Fruit fly (Drosophila melanogaster) whole organism, embryonic: ENCODE results near the gene CG42671.

Experiments used
- Awh ChIP-seq: fragments of 200-800 bp; sonication (Bioruptor generic); IDR thresholded peaks from 2 replicates; pipeline ENCODE4, ENCODE4 v1.3.6; 2022; ENCODE audit warnings: missing biosample characterization, missing genetic modification characterization
- Blimp-1 ChIP-seq: fragments of 200-800 bp; sonication (Bioruptor generic); optimal IDR thresholded peaks from 3 replicates; lab custom pipeline; 2018; ENCODE audit warnings: missing biosample characterization, missing genetic modification characterization, mild to moderate bottlenecking, moderate library complexity, missing genetic modification reagents
- CG10209 ChIP-seq: fragments of 200-800 bp; sonication (Bioruptor generic); optimal IDR thresholded peaks from 3 replicates; lab custom pipeline; 2017; ENCODE audit warnings: missing biosample characterization, mild to moderate bottlenecking, missing genetic modification characterization, missing genetic modification reagents
- CG11456 ChIP-seq: fragments of 200-800 bp; sonication (Bioruptor generic); IDR thresholded peaks from 3 replicates; pipeline ENCODE4 v1.3.6; 2022; ENCODE audit warnings: missing biosample characterization, missing genetic modification characterization
- CG13123 ChIP-seq: fragments of 200-800 bp; sonication (Bioruptor generic); optimal IDR thresholded peaks from 2 replicates; lab custom pipeline; 2016; ENCODE audit warnings: missing biosample characterization, missing genetic modification characterization
- CG13624 ChIP-seq: fragments of 200-800 bp; sonication (Bioruptor generic); optimal IDR thresholded peaks from 2 replicates; lab custom pipeline; 2016; ENCODE audit warnings: missing biosample characterization, missing genetic modification characterization
- CG14050 ChIP-seq: fragments of 200-800 bp; sonication (Bioruptor generic); IDR thresholded peaks from 3 replicates; pipeline ENCODE4 v1.3.6; 2022; ENCODE audit warnings: missing biosample characterization, missing genetic modification characterization
- CG15269 ChIP-seq: fragments of 200-800 bp; sonication (Bioruptor generic); optimal IDR thresholded peaks from 2 replicates; lab custom pipeline; 2018; ENCODE audit warnings: missing biosample characterization, mild to moderate bottlenecking, missing genetic modification characterization, moderate library complexity
- CG15696 ChIP-seq: fragments of 200-800 bp; sonication (Bioruptor generic); optimal IDR thresholded peaks from 2 replicates; lab custom pipeline; 2019; ENCODE audit warnings: missing biosample characterization, mild to moderate bottlenecking, missing genetic modification characterization, moderate library complexity
- CG1602 ChIP-seq: fragments of 200-800 bp; sonication (Bioruptor generic); optimal IDR thresholded peaks from 3 replicates; lab custom pipeline; 2016; ENCODE audit warnings: missing biosample characterization, missing genetic modification characterization
- CG16813 ChIP-seq: fragments of 200-800 bp; sonication (Bioruptor generic); IDR thresholded peaks from 3 replicates; pipeline ENCODE4 v1.3.6; 2022; ENCODE audit warnings: missing biosample characterization, missing genetic modification characterization; ENCODE audit not compliant: partially characterized antibody
- CG17186 ChIP-seq: fragments of 200-800 bp; sonication (Bioruptor generic); optimal IDR thresholded peaks from 3 replicates; lab custom pipeline; 2017; ENCODE audit warnings: missing biosample characterization, missing genetic modification reagents, missing genetic modification characterization
- CG17359 ChIP-seq: fragments of 200-800 bp; sonication (Bioruptor generic); optimal IDR thresholded peaks from 3 replicates; lab custom pipeline; 2018; ENCODE audit warnings: missing biosample characterization, mild to moderate bottlenecking, missing genetic modification characterization, moderate library complexity
- CG17385 ChIP-seq: fragments of 200-800 bp; sonication (Bioruptor generic); optimal IDR thresholded peaks from 3 replicates; lab custom pipeline; 2018; ENCODE audit warnings: missing biosample characterization, mild to moderate bottlenecking, missing genetic modification characterization
- CG2116 ChIP-seq: fragments of 200-800 bp; sonication (Bioruptor generic); optimal IDR thresholded peaks from 3 replicates; lab custom pipeline; 2018; ENCODE audit warnings: missing biosample characterization, mild to moderate bottlenecking, missing genetic modification characterization
- CG2199 ChIP-seq: fragments of 200-800 bp; sonication (Bioruptor generic); IDR thresholded peaks from 3 replicates; pipeline ENCODE4 v1.3.6; 2022; ENCODE audit warnings: missing biosample characterization, missing genetic modification characterization
- CG2875 ChIP-seq: fragments of 200-800 bp; sonication (Bioruptor generic); optimal IDR thresholded peaks from 2 replicates; lab custom pipeline; 2017; ENCODE audit warnings: missing biosample characterization, mild to moderate bottlenecking, missing genetic modification characterization, missing genetic modification reagents
- CG31224 ChIP-seq: fragments of 200-800 bp; sonication (Bioruptor generic); IDR thresholded peaks from 2 replicates; pipeline ENCODE4 v1.3.6; 2022; ENCODE audit warnings: missing biosample characterization, missing genetic modification characterization
- CG34422 ChIP-seq: fragments of 200-800 bp; sonication (Bioruptor generic); IDR thresholded peaks from 3 replicates; pipeline ENCODE4 v1.3.6; 2022; ENCODE audit warnings: missing biosample characterization, missing genetic modification characterization
- CG4282 ChIP-seq: fragments of 200-800 bp; sonication (Bioruptor generic); optimal IDR thresholded peaks from 2 replicates; lab custom pipeline; 2016; ENCODE audit warnings: missing biosample characterization, missing genetic modification characterization
- CG4707 ChIP-seq: fragments of 200-800 bp; sonication (Bioruptor generic); optimal IDR thresholded peaks from 2 replicates; lab custom pipeline; 2018; ENCODE audit warnings: missing biosample characterization, mild to moderate bottlenecking, missing genetic modification characterization, moderate library complexity
- CG7271 ChIP-seq: fragments of 200-800 bp; sonication (Bioruptor generic); optimal IDR thresholded peaks from 2 replicates; lab custom pipeline; 2018; ENCODE audit warnings: missing biosample characterization, mild to moderate bottlenecking, missing genetic modification characterization, moderate library complexity
- CG7745 ChIP-seq: fragments of 200-800 bp; sonication (Bioruptor generic); optimal IDR thresholded peaks from 2 replicates; lab custom pipeline; 2018; ENCODE audit warnings: missing biosample characterization, mild to moderate bottlenecking, missing genetic modification characterization, moderate library complexity
- CG7928 ChIP-seq: fragments of 200-800 bp; sonication (Bioruptor generic); optimal IDR thresholded peaks from 2 replicates; lab custom pipeline; 2017; ENCODE audit warnings: missing biosample characterization, mild to moderate bottlenecking, missing genetic modification characterization
- CG8388 ChIP-seq: fragments of 200-800 bp; sonication (Bioruptor generic); optimal IDR thresholded peaks from 2 replicates; lab custom pipeline; 2019; ENCODE audit warnings: missing biosample characterization, mild to moderate bottlenecking, missing genetic modification characterization, moderate library complexity
- E2f1 ChIP-seq: fragments of 200-800 bp; sonication (Bioruptor generic); IDR thresholded peaks from 2 replicates; pipeline ENCODE4 v1.3.6; 2022; ENCODE audit warnings: missing biosample characterization, missing genetic modification characterization
- ERR ChIP-seq: fragments of 200-800 bp; sonication (Bioruptor generic); optimal IDR thresholded peaks from 2 replicates; lab custom pipeline; 2016; ENCODE audit warnings: missing biosample characterization, missing genetic modification characterization
- Fer1 ChIP-seq: fragments of 200-800 bp; sonication (Bioruptor generic); optimal IDR thresholded peaks from 2 replicates; lab custom pipeline; 2017; ENCODE audit warnings: missing biosample characterization, mild to moderate bottlenecking, missing genetic modification characterization
- Fer3 ChIP-seq: fragments of 200-800 bp; sonication (Bioruptor generic); optimal IDR thresholded peaks from 2 replicates; lab custom pipeline; 2018; ENCODE audit warnings: missing biosample characterization, mild to moderate bottlenecking, missing genetic modification characterization, moderate library complexity
- Gug ChIP-seq: fragments of 200-800 bp; sonication (Bioruptor generic); IDR thresholded peaks from 4 replicates; pipeline ENCODE4 v1.3.6; 2022; ENCODE audit warnings: missing biosample characterization, missing genetic modification characterization
- HLH3B ChIP-seq: fragments of 200-800 bp; sonication (Bioruptor generic); IDR thresholded peaks from 2 replicates; pipeline ENCODE4 v1.3.6; 2022; ENCODE audit warnings: missing biosample characterization, missing genetic modification characterization
- HLH54F ChIP-seq: fragments of 200-800 bp; sonication (Bioruptor generic); optimal IDR thresholded peaks from 3 replicates; lab custom pipeline; 2016; ENCODE audit warnings: missing biosample characterization, missing genetic modification characterization
- HLHmδ ChIP-seq: fragments of 200-800 bp; sonication (Bioruptor generic); optimal IDR thresholded peaks from 2 replicates; lab custom pipeline; 2018; ENCODE audit warnings: missing biosample characterization, mild to moderate bottlenecking, missing genetic modification characterization, moderate library complexity
- Oaz ChIP-seq: fragments of 200-800 bp; sonication (Bioruptor generic); IDR thresholded peaks from 2 replicates; pipeline ENCODE4 v1.3.6; 2022; ENCODE audit warnings: missing biosample characterization, missing genetic modification characterization
- Oli ChIP-seq: fragments of 200-800 bp; sonication (Bioruptor generic); optimal IDR thresholded peaks from 2 replicates; lab custom pipeline; 2018; ENCODE audit warnings: missing biosample characterization, mild to moderate bottlenecking, missing genetic modification characterization, moderate library complexity
- Pdp1 ChIP-seq, 2 experiments: fragments of 200-800 bp; sonication (Bioruptor generic); optimal IDR thresholded peaks; 3 replicates each; lab custom pipeline; 2016; ENCODE audit warnings: missing biosample characterization in 2 of 2, missing genetic modification characterization in 2 of 2, mild to moderate bottlenecking in 1 of 2, moderate library complexity in 1 of 2
- Poxn ChIP-seq: fragments of 200-800 bp; sonication (Bioruptor generic); IDR thresholded peaks from 2 replicates; pipeline ENCODE4 v1.3.6; 2022; ENCODE audit warnings: missing biosample characterization, missing genetic modification characterization
- Tbp ChIP-seq: fragments of >200 bp; optimal IDR thresholded peaks from 2 replicates; lab custom pipeline; 2018; ENCODE audit warnings: missing biosample characterization, missing genetic modification characterization
- abd-A ChIP-seq: fragments of 200-800 bp; sonication (Bioruptor generic); optimal IDR thresholded peaks from 3 replicates; lab custom pipeline; 2019; ENCODE audit warnings: missing biosample characterization, mild to moderate bottlenecking, missing genetic modification characterization, moderate library complexity
- ara ChIP-seq: fragments of 200-800 bp; sonication (Bioruptor generic); IDR thresholded peaks from 2 replicates; pipeline ENCODE4 v1.3.6; 2022; ENCODE audit warnings: missing biosample characterization, missing genetic modification characterization
- croc ChIP-seq: fragments of 200-800 bp; sonication (Bioruptor generic); conservative IDR thresholded peaks from 3 replicates; pipeline ENCODE4 v1.3.6; 2022; ENCODE audit warnings: missing biosample characterization, missing genetic modification characterization
- crol ChIP-seq: fragments of 200-800 bp; sonication (Bioruptor generic); IDR thresholded peaks from 2 replicates; pipeline ENCODE4 v1.3.6; 2022; ENCODE audit warnings: missing biosample characterization, missing genetic modification characterization
- luna ChIP-seq: fragments of 200-800 bp; sonication (Bioruptor generic); optimal IDR thresholded peaks from 2 replicates; lab custom pipeline; 2016; ENCODE audit warnings: missing biosample characterization, missing genetic modification characterization
- mirr ChIP-seq: fragments of 200-800 bp; sonication (Bioruptor generic); optimal IDR thresholded peaks from 3 replicates; lab custom pipeline; 2018; ENCODE audit warnings: missing biosample characterization, mild to moderate bottlenecking, missing genetic modification characterization
- odd ChIP-seq: fragments of 200-800 bp; sonication (Bioruptor generic); optimal IDR thresholded peaks from 2 replicates; lab custom pipeline; 2017; ENCODE audit warnings: missing biosample characterization, mild to moderate bottlenecking, missing genetic modification characterization
- phol ChIP-seq: fragments of 200-800 bp; sonication (Bioruptor generic); optimal IDR thresholded peaks from 3 replicates; lab custom pipeline; 2018; ENCODE audit warnings: missing biosample characterization, mild to moderate bottlenecking, missing genetic modification characterization, moderate library complexity
- psq ChIP-seq: fragments of 200-800 bp; sonication (Bioruptor generic); optimal IDR thresholded peaks from 2 replicates; lab custom pipeline; 2017; ENCODE audit warnings: missing biosample characterization, missing genetic modification characterization
- schlank ChIP-seq: fragments of 200-800 bp; sonication (Bioruptor generic); optimal IDR thresholded peaks from 2 replicates; lab custom pipeline; 2018; ENCODE audit warnings: missing biosample characterization, mild to moderate bottlenecking, missing genetic modification characterization
- slbo ChIP-seq: fragments of 200-800 bp; sonication (Bioruptor generic); IDR thresholded peaks from 2 replicates; pipeline ENCODE4 v1.3.6; 2022; ENCODE audit warnings: missing biosample characterization, missing genetic modification characterization
- tin ChIP-seq: fragments of 200-800 bp; sonication (Bioruptor generic); optimal IDR thresholded peaks from 3 replicates; lab custom pipeline; 2016; ENCODE audit warnings: missing biosample characterization, missing genetic modification characterization
- wek ChIP-seq: fragments of 200-800 bp; sonication (Bioruptor generic); optimal IDR thresholded peaks from 3 replicates; lab custom pipeline; 2018; ENCODE audit warnings: missing biosample characterization, mild to moderate bottlenecking, missing genetic modification characterization, moderate library complexity
- yki ChIP-seq: fragments of >200 bp; optimal IDR thresholded peaks from 3 replicates; lab custom pipeline; 2018

Gene CG42671

dm6 chr3L:11210517-11210916 is 3.8 kb upstream of the CG42671 start, which contains the start of the genes Ube3a and CG7600 (continued):
- TF ChIP-seq HLH3B = no peak
- TF ChIP-seq ERR (GFP tag; lab: Kevin White, UChicago) = no peak
- TF ChIP-seq CG10209 = peak; percentile 5
- peak in 1 of 2 experiments; percentile 83 for TF ChIP-seq Pdp1 (GFP tag; optimal IDR thresholded peaks at IDR 0.05; lab: Kevin White, UChicago)
- TF ChIP-seq wek = no peak
- peak; percentile 94 for TF ChIP-seq CG2116
- peak; percentile 24 for TF ChIP-seq HLH54F
- TF ChIP-seq CG11456 (GFP tag; lab: Robert Waterston, UW) = no peak
- peak; percentile 75 for TF ChIP-seq CG17359
- TF ChIP-seq E2f1 (GFP tag; lab: Robert Waterston, UW) = no peak; the same call in 1 of the 2 replicates
- no peak for TF ChIP-seq CG15696 (tag; lab: Kevin White, UChicago)
- no peak for TF ChIP-seq odd
- TF ChIP-seq crol (GFP tag; lab: Robert Waterston, UW) = no peak
- TF ChIP-seq Oaz (GFP tag; lab: Robert Waterston, UW) = no peak
- TF ChIP-seq tin (GFP tag; lab: Kevin White, UChicago) = peak; percentile 28
- no peak for TF ChIP-seq CG7271 (tag; lab: Kevin White, UChicago)
- TF ChIP-seq ara (GFP tag; lab: Robert Waterston, UW) = no peak
- TF ChIP-seq CG34422 (GFP tag; lab: Robert Waterston, UW) = no peak
- no peak for TF ChIP-seq CG7745 (tag; lab: Kevin White, UChicago)
- TF ChIP-seq CG2875 (GFP tag; lab: Kevin White, UChicago) = no peak
- TF ChIP-seq luna = no peak
- TF ChIP-seq schlank = no peak
- TF ChIP-seq Tbp (GFP tag; lab: Kevin White, UChicago) = no peak
- peak; percentile 94 for TF ChIP-seq abd-A (tag; lab: Kevin White, UChicago)
- TF ChIP-seq Fer3 = peak; percentile 26
- no peak for TF ChIP-seq CG4707
- peak; percentile 99 for TF ChIP-seq CG16813 (GFP tag; lab: Robert Waterston, UW)
- peak; percentile 20 for TF ChIP-seq CG17385 (GFP tag; lab: Kevin White, UChicago)
- TF ChIP-seq CG17186 (GFP tag; lab: Kevin White, UChicago) = peak; percentile 74
- no peak for TF ChIP-seq Gug (GFP tag; lab: Robert Waterston, UW)
- no peak for TF ChIP-seq Poxn (GFP tag; lab: Robert Waterston, UW)
- no peak for TF ChIP-seq Blimp-1 (GFP tag; lab: Kevin White, UChicago)
- TF ChIP-seq croc (GFP tag; lab: Robert Waterston, UW) = no peak
- no peak for TF ChIP-seq CG14050 (GFP tag; lab: Robert Waterston, UW)
- TF ChIP-seq CG15269 (tag; lab: Kevin White, UChicago) = peak; percentile 21
- TF ChIP-seq slbo = peak; percentile 59
- no peak for TF ChIP-seq CG2199 (GFP tag; lab: Robert Waterston, UW)
- no peak for TF ChIP-seq HLHmδ (GFP tag; lab: Kevin White, UChicago)
- peak; percentile 53 for TF ChIP-seq phol (tag; lab: Kevin White, UChicago)
- TF ChIP-seq Oli (tag; lab: Kevin White, UChicago) = no peak
- peak; percentile 86 for TF ChIP-seq mirr (GFP tag; lab: Kevin White, UChicago)
- TF ChIP-seq CG31224 (GFP tag; lab: Robert Waterston, UW) = no peak
- peak; percentile 5 for TF ChIP-seq CG7928 (GFP tag; lab: Kevin White, UChicago)
- peak; percentile 81 for TF ChIP-seq CG13624 (GFP tag; lab: Kevin White, UChicago)
- no peak for TF ChIP-seq Awh (GFP tag; lab: Robert Waterston, UW)
- no peak for TF ChIP-seq CG13123 (GFP tag; lab: Kevin White, UChicago)
- TF ChIP-seq CG4282 = peak; percentile 23
- no peak for TF ChIP-seq psq
- TF ChIP-seq CG1602 (GFP tag; lab: Kevin White, UChicago) = peak; percentile 6
- TF ChIP-seq Fer1 (GFP tag; lab: Kevin White, UChicago) = peak; percentile 69
- no peak for TF ChIP-seq CG8388 (GFP tag; lab: Kevin White, UChicago)
- no peak for TF ChIP-seq yki (lab: Kevin White, UChicago)
